Worm (Caenorhabditis elegans) whole organism, L2 larva: ENCODE measurements around the gene C08G9.1.

Experiments used
- C34F6.9 ChIP-seq: fragments of 150-350 bp; optimal IDR thresholded peaks from 2 replicates; lab custom pipeline; 2014; ENCODE audit warnings: missing biosample characterization, missing genetic modification characterization
- F13H6.1 ChIP-seq: sonication (generic microtip); optimal IDR thresholded peaks from 2 replicates; lab custom pipeline; 2016; ENCODE audit warnings: missing genetic modification characterization, missing compliant biosample characterization
- Y55F3AM.14 ChIP-seq: fragments of 200-800 bp; sonication (Bioruptor generic); optimal IDR thresholded peaks from 2 replicates; lab custom pipeline; 2018; ENCODE audit warnings: mild to moderate bottlenecking, missing genetic modification characterization, missing compliant biosample characterization
- ZK546.5 ChIP-seq: sonication (generic microtip); optimal IDR thresholded peaks from 2 replicates; lab custom pipeline; 2017; ENCODE audit warnings: missing biosample characterization, missing genetic modification characterization
- alr-1 ChIP-seq: fragments of 150-350 bp; optimal IDR thresholded peaks from 2 replicates; lab custom pipeline; 2014; ENCODE audit warnings: missing biosample characterization, missing genetic modification characterization
- aly-2 ChIP-seq: fragments of 150-350 bp; optimal IDR thresholded peaks from 2 replicates; lab custom pipeline; 2014; ENCODE audit warnings: missing biosample characterization, missing genetic modification characterization
- ama-1 ChIP-seq: fragments of 150-350 bp; optimal IDR thresholded peaks from 2 replicates; lab custom pipeline; 2018; ENCODE audit warnings: inconsistent platforms
- blmp-1 ChIP-seq: sonication (generic microtip); optimal IDR thresholded peaks from 2 replicates; lab custom pipeline; 2017; ENCODE audit warnings: missing genetic modification characterization, mild to moderate bottlenecking, missing compliant biosample characterization, antibody characterized with exemption, moderate library complexity; ENCODE audit not compliant: insufficient read depth
- ceh-16 ChIP-seq: fragments of 150-350 bp; optimal IDR thresholded peaks from 2 replicates; lab custom pipeline; 2014; ENCODE audit warnings: missing biosample characterization, missing genetic modification characterization
- ceh-82 ChIP-seq: fragments of 150-350 bp; optimal IDR thresholded peaks from 2 replicates; lab custom pipeline; 2014; ENCODE audit warnings: missing biosample characterization, missing genetic modification characterization
- crh-2 ChIP-seq: sonication (generic microtip); optimal IDR thresholded peaks from 2 replicates; lab custom pipeline; 2017; ENCODE audit warnings: missing biosample characterization, missing genetic modification characterization
- dmd-4 ChIP-seq: sonication (generic microtip); optimal IDR thresholded peaks from 2 replicates; lab custom pipeline; 2017; ENCODE audit warnings: missing biosample characterization, missing genetic modification characterization
- egl-27 ChIP-seq: sonication (generic microtip); optimal IDR thresholded peaks from 3 replicates; lab custom pipeline; 2017; ENCODE audit warnings: missing biosample characterization, missing genetic modification reagents, missing genetic modification characterization
- elt-3 ChIP-seq: sonication (generic microtip); optimal IDR thresholded peaks from 2 replicates; lab custom pipeline; 2017; ENCODE audit warnings: missing biosample characterization, missing genetic modification characterization
- gmeb-1 ChIP-seq: fragments of 150-350 bp; optimal IDR thresholded peaks from 2 replicates; lab custom pipeline; 2014; ENCODE audit warnings: missing biosample characterization, missing genetic modification characterization
- lin-11 ChIP-seq: fragments of 150-350 bp; sonication (generic microtip); optimal IDR thresholded peaks from 2 replicates; lab custom pipeline; 2014; ENCODE audit warnings: missing biosample characterization, missing genetic modification characterization, inconsistent platforms, mixed read lengths
- lin-13 ChIP-seq: fragments of 150-350 bp; optimal IDR thresholded peaks from 2 replicates; lab custom pipeline; 2014; ENCODE audit warnings: missing biosample characterization, missing genetic modification reagents, missing genetic modification characterization
- lin-39 ChIP-seq: fragments of 150-350 bp; optimal IDR thresholded peaks from 2 replicates; lab custom pipeline; 2014; ENCODE audit warnings: missing biosample characterization, missing genetic modification reagents, missing genetic modification characterization
- lsy-2 ChIP-seq, 2 experiments: fragments of 150-350 bp in 1 of 2; sonication (generic microtip) in 1 of 2; optimal IDR thresholded peaks; 2 replicates each; lab custom pipeline; 2014 to 2017; ENCODE audit warnings: missing biosample characterization in 2 of 2, missing genetic modification characterization in 2 of 2
- mbf-1 ChIP-seq: sonication (generic microtip); optimal IDR thresholded peaks from 2 replicates; lab custom pipeline; 2017; ENCODE audit warnings: missing biosample characterization, missing genetic modification characterization
- mdl-1 ChIP-seq, 2 experiments: fragments of 150-350 bp in 1 of 2; sonication (generic microtip) in 1 of 2; optimal IDR thresholded peaks; 2 replicates each; lab custom pipeline; 2017; ENCODE audit warnings: missing biosample characterization in 2 of 2, missing genetic modification characterization in 2 of 2
- nhr-10 ChIP-seq: sonication (generic microtip); optimal IDR thresholded peaks from 2 replicates; lab custom pipeline; 2017; ENCODE audit warnings: missing biosample characterization, missing genetic modification characterization
- nhr-11 ChIP-seq: fragments of 150-350 bp; optimal IDR thresholded peaks from 2 replicates; lab custom pipeline; 2014; ENCODE audit warnings: missing biosample characterization, missing genetic modification characterization
- nhr-12 ChIP-seq: fragments of 150-350 bp; optimal IDR thresholded peaks from 2 replicates; lab custom pipeline; 2014; ENCODE audit warnings: missing biosample characterization, missing genetic modification characterization
- nhr-129 ChIP-seq: fragments of 150-350 bp; optimal IDR thresholded peaks from 2 replicates; lab custom pipeline; 2014; ENCODE audit warnings: missing biosample characterization, missing genetic modification characterization
- nhr-21 ChIP-seq: fragments of 150-350 bp; optimal IDR thresholded peaks from 2 replicates; lab custom pipeline; 2014; ENCODE audit warnings: missing biosample characterization, missing genetic modification characterization
- nhr-237 ChIP-seq: fragments of 150-350 bp; optimal IDR thresholded peaks from 2 replicates; lab custom pipeline; 2014; ENCODE audit warnings: missing biosample characterization, missing genetic modification characterization
- nhr-25 ChIP-seq: fragments of 150-350 bp; sonication (generic microtip); optimal IDR thresholded peaks from 3 replicates; lab custom pipeline; 2014; ENCODE audit warnings: missing biosample characterization, missing genetic modification characterization
- nhr-6 ChIP-seq: fragments of 150-350 bp; optimal IDR thresholded peaks from 2 replicates; lab custom pipeline; 2014; ENCODE audit warnings: missing biosample characterization, missing genetic modification characterization
- nhr-77 ChIP-seq: fragments of 150-350 bp; optimal IDR thresholded peaks from 2 replicates; lab custom pipeline; 2014; ENCODE audit warnings: missing biosample characterization, missing genetic modification characterization
- peb-1 ChIP-seq: fragments of 150-350 bp; optimal IDR thresholded peaks from 2 replicates; lab custom pipeline; 2014; ENCODE audit warnings: missing biosample characterization, missing genetic modification characterization
- sem-4 ChIP-seq: fragments of 150-350 bp; optimal IDR thresholded peaks from 2 replicates; lab custom pipeline; 2014; ENCODE audit warnings: missing biosample characterization, missing genetic modification reagents, missing genetic modification characterization
- skn-1 ChIP-seq: sonication (generic microtip); optimal IDR thresholded peaks from 2 replicates; lab custom pipeline; 2017; ENCODE audit warnings: missing biosample characterization, missing genetic modification characterization
- sma-3 ChIP-seq: sonication (generic microtip); optimal IDR thresholded peaks from 2 replicates; lab custom pipeline; 2016; ENCODE audit warnings: missing genetic modification reagents, missing genetic modification characterization, missing compliant biosample characterization
- sma-9 ChIP-seq, 2 experiments: fragments of 150-350 bp in 1 of 2; sonication (generic microtip) in 1 of 2; optimal IDR thresholded peaks; 2 replicates each; lab custom pipeline; 2014 to 2016; ENCODE audit warnings: missing genetic modification characterization in 2 of 2, mild to moderate bottlenecking in 1 of 2, missing biosample characterization in 1 of 2, missing compliant biosample characterization in 1 of 2, missing genetic modification reagents in 1 of 2, moderate library complexity in 1 of 2
- snpc-4 ChIP-seq: fragments of 150-350 bp; optimal IDR thresholded peaks from 2 replicates; lab custom pipeline; 2014; ENCODE audit warnings: missing biosample characterization, missing genetic modification characterization
- unc-39 ChIP-seq: fragments of 150-350 bp; optimal IDR thresholded peaks from 2 replicates; lab custom pipeline; 2014; ENCODE audit warnings: missing biosample characterization, missing genetic modification characterization
- unc-55 ChIP-seq: fragments of 150-350 bp; sonication (generic microtip); optimal IDR thresholded peaks from 3 replicates; lab custom pipeline; 2014; ENCODE audit warnings: missing biosample characterization, missing genetic modification reagents, missing genetic modification characterization
- zag-1 ChIP-seq: fragments of 150-350 bp; optimal IDR thresholded peaks from 2 replicates; lab custom pipeline; 2014; ENCODE audit warnings: missing biosample characterization, missing genetic modification characterization
- ztf-1 ChIP-seq: fragments of 200-800 bp; sonication (Bioruptor generic); conservative IDR thresholded peaks from 2 replicates; pipeline ENCODE4 v1.3.6; 2022; ENCODE audit warnings: missing genetic modification characterization, missing compliant biosample characterization
- ztf-11 ChIP-seq: sonication (generic microtip); optimal IDR thresholded peaks from 2 replicates; lab custom pipeline; 2017; ENCODE audit warnings: missing biosample characterization, missing genetic modification characterization

The C08G9.1 gene

ce11 chrIV:7658589-7658988 lies at the start of gene C08G9.1:
Gene C08G9.1, plus strand, starts transcription at chrIV:7658763.
- no peak for TF ChIP-seq nhr-237 (tag; lab: Kevin White, UChicago)
- TF ChIP-seq egl-27 (tag; lab: Kevin White, UChicago), result no peak
- no peak for TF ChIP-seq nhr-12
- no peak for TF ChIP-seq peb-1
- TF ChIP-seq blmp-1, result no peak
- no peak for TF ChIP-seq sem-4 (tag; lab: Kevin White, UChicago)
- TF ChIP-seq ama-1 (lab: Kevin White, UChicago), result no peak
- no peak for TF ChIP-seq nhr-10 (tag; lab: Kevin White, UChicago)
- TF ChIP-seq aly-2, result no peak
- peak; percentile 45 for TF ChIP-seq nhr-129 (tag; lab: Kevin White, UChicago)
- TF ChIP-seq lsy-2 (tag; optimal IDR thresholded peaks at IDR 0.05; lab: Kevin White, UChicago), result peak in 1 of 2 experiments; percentile 0
- TF ChIP-seq dmd-4 (tag; lab: Kevin White, UChicago), result no peak
- TF ChIP-seq Y55F3AM.14 (GFP tag; lab: Kevin White, UChicago), result no peak
- TF ChIP-seq ceh-16 (tag; lab: Kevin White, UChicago), result no peak
- TF ChIP-seq C34F6.9 (tag; lab: Kevin White, UChicago), result peak; percentile 12
- TF ChIP-seq lin-11 (tag; lab: Kevin White, UChicago), result no peak
- TF ChIP-seq unc-39 (tag; lab: Kevin White, UChicago), result no peak
- TF ChIP-seq ceh-82, result no peak
- no peak for TF ChIP-seq skn-1 (tag; lab: Kevin White, UChicago)
- TF ChIP-seq ztf-1 (GFP tag; lab: Robert Waterston, UW), result no peak
- no peak for TF ChIP-seq lin-13 (GFP tag; lab: Kevin White, UChicago)
- no peak for TF ChIP-seq zag-1 (tag; lab: Kevin White, UChicago)
- no peak for TF ChIP-seq nhr-25 (tag; lab: Kevin White, UChicago)
- TF ChIP-seq gmeb-1 (tag; lab: Kevin White, UChicago), result no peak
- peak; percentile 47 for TF ChIP-seq unc-55
- no peak for TF ChIP-seq elt-3 (tag; lab: Kevin White, UChicago)

ce11 chrIV:7611396-7611795 lies 47.2 kb upstream of the C08G9.1 start:
- TF ChIP-seq sma-9 (GFP tag; optimal IDR thresholded peaks at IDR 0.05; lab: Kevin White, UChicago) (peak; percentile 8), sma-9 (tag; optimal IDR thresholded peaks at IDR 0.05; lab: Kevin White, UChicago) (no peak), unc-39 (tag; lab: Kevin White, UChicago) (no peak), unc-55 (peak; percentile 45)

ce11 chrIV:7612523-7612922 lies 46.0 kb upstream of the C08G9.1 start:
- TF ChIP-seq mbf-1 (tag; lab: Kevin White, UChicago), result no peak
- TF ChIP-seq nhr-77 (tag; lab: Kevin White, UChicago), result no peak
- TF ChIP-seq F13H6.1, result no peak
- peak; percentile 4 for TF ChIP-seq C34F6.9 (tag; lab: Kevin White, UChicago)
- TF ChIP-seq, all 48 proteins: peak for 1

ce11 chrIV:7619261-7619660 lies 39.3 kb upstream of the C08G9.1 start:
- TF ChIP-seq ceh-16 (tag; lab: Kevin White, UChicago) (no peak), F13H6.1 (peak; percentile 23), zag-1 (tag; lab: Kevin White, UChicago) (peak; percentile 57), peb-1 (no peak), lsy-2 (tag; optimal IDR thresholded peaks at IDR 0.05; lab: Kevin White, UChicago) (peak in 1 of 2 experiments; percentile 24), nhr-77 (tag; lab: Kevin White, UChicago) (no peak), nhr-21 (tag; lab: Kevin White, UChicago) (no peak), nhr-6 (tag; lab: Kevin White, UChicago) (no peak), crh-2 (peak; percentile 6), mbf-1 (tag; lab: Kevin White, UChicago) (no peak), ZK546.5 (no peak), Y55F3AM.14 (GFP tag; lab: Kevin White, UChicago) (peak; percentile 7), lin-39 (tag; lab: Kevin White, UChicago) (no peak), lin-11 (tag; lab: Kevin White, UChicago) (no peak), ztf-1 (GFP tag; lab: Robert Waterston, UW) (no peak), snpc-4 (no peak), blmp-1 (no peak), sem-4 (tag; lab: Kevin White, UChicago) (peak; percentile 60), C34F6.9 (tag; lab: Kevin White, UChicago) (peak; percentile 52), ztf-11 (tag; lab: Kevin White, UChicago) (no peak), mdl-1 (tag; optimal IDR thresholded peaks at IDR 0.05; lab: Kevin White, UChicago) (peak in 1 of 2 experiments; percentile 44), sma-3 (GFP tag; lab: Kevin White, UChicago) (no peak), nhr-12 (no peak), nhr-11 (tag; lab: Kevin White, UChicago) (no peak), alr-1 (tag; lab: Kevin White, UChicago) (no peak), unc-55 (peak; percentile 73)
